Fruit fly (Drosophila melanogaster) whole organism, embryonic: ENCODE measurements around the gene CG43680.

ENCODE experiments used
- Adf1 ChIP-seq: fragments of 200-800 bp; sonication (Bioruptor generic); IDR thresholded peaks from 2 replicates; pipeline ENCODE4 v1.3.6; 2022; ENCODE audit warnings: missing biosample characterization, missing genetic modification characterization
- Asciz ChIP-seq: fragments of 200-800 bp; sonication (Bioruptor generic); optimal IDR thresholded peaks from 2 replicates; lab custom pipeline; 2017; ENCODE audit warnings: missing biosample characterization, mild to moderate bottlenecking, missing genetic modification characterization, missing genetic modification reagents
- BEAF-32 ChIP-seq: fragments of 200-800 bp; sonication (Bioruptor generic); optimal IDR thresholded peaks from 3 replicates; lab custom pipeline; 2017; ENCODE audit warnings: missing biosample characterization, missing genetic modification characterization, mild to moderate bottlenecking, moderate library complexity, missing genetic modification reagents
- CG1024 ChIP-seq: fragments of 200-800 bp; sonication (Bioruptor generic); IDR thresholded peaks from 2 replicates; pipeline ENCODE4 v1.3.6; 2022; ENCODE audit warnings: missing biosample characterization, missing genetic modification characterization
- CG10654 ChIP-seq: fragments of 200-800 bp; sonication (Bioruptor generic); optimal IDR thresholded peaks from 2 replicates; lab custom pipeline; 2016; ENCODE audit warnings: missing biosample characterization, missing genetic modification characterization
- CG12236 ChIP-seq: fragments of 200-800 bp; sonication (Bioruptor generic); optimal IDR thresholded peaks from 2 replicates; lab custom pipeline; 2016; ENCODE audit warnings: missing biosample characterization, missing genetic modification characterization
- CG12942 ChIP-seq: fragments of 200-800 bp; sonication (Bioruptor generic); optimal IDR thresholded peaks from 3 replicates; lab custom pipeline; 2016; ENCODE audit warnings: missing biosample characterization, missing genetic modification characterization
- CG13624 ChIP-seq: fragments of 200-800 bp; sonication (Bioruptor generic); optimal IDR thresholded peaks from 2 replicates; lab custom pipeline; 2016; ENCODE audit warnings: missing biosample characterization, missing genetic modification characterization
- CG13775 ChIP-seq: fragments of 200-800 bp; sonication (Bioruptor generic); optimal IDR thresholded peaks from 3 replicates; lab custom pipeline; 2017; ENCODE audit warnings: missing biosample characterization, mild to moderate bottlenecking, missing genetic modification characterization
- CG14710 ChIP-seq: fragments of 200-800 bp; sonication (Bioruptor generic); optimal IDR thresholded peaks from 3 replicates; lab custom pipeline; 2019; ENCODE audit warnings: missing biosample characterization, mild to moderate bottlenecking, missing genetic modification characterization, moderate library complexity
- CG15514 ChIP-seq: fragments of 200-800 bp; sonication (Bioruptor generic); optimal IDR thresholded peaks from 3 replicates; lab custom pipeline; 2017; ENCODE audit warnings: missing biosample characterization, missing genetic modification characterization, mild to moderate bottlenecking, moderate library complexity, missing genetic modification reagents
- CG16779 ChIP-seq: fragments of 200-800 bp; sonication (Bioruptor generic); IDR thresholded peaks from 2 replicates; pipeline ENCODE4 v1.3.6; 2022; ENCODE audit warnings: missing biosample characterization, missing genetic modification characterization
- CG16813 ChIP-seq: fragments of 200-800 bp; sonication (Bioruptor generic); IDR thresholded peaks from 3 replicates; pipeline ENCODE4 v1.3.6; 2022; ENCODE audit warnings: missing biosample characterization, missing genetic modification characterization; ENCODE audit not compliant: partially characterized antibody
- CG17361 ChIP-seq: fragments of 200-800 bp; sonication (Bioruptor generic); IDR thresholded peaks from 3 replicates; pipeline ENCODE4 v1.3.6; 2022; ENCODE audit warnings: missing biosample characterization, missing genetic modification characterization
- CG18599 ChIP-seq: fragments of 200-800 bp; sonication (Bioruptor generic); optimal IDR thresholded peaks from 3 replicates; lab custom pipeline; 2017; ENCODE audit warnings: missing biosample characterization, missing genetic modification characterization, mild to moderate bottlenecking, moderate library complexity, missing genetic modification reagents
- CG2116 ChIP-seq: fragments of 200-800 bp; sonication (Bioruptor generic); optimal IDR thresholded peaks from 3 replicates; lab custom pipeline; 2018; ENCODE audit warnings: missing biosample characterization, mild to moderate bottlenecking, missing genetic modification characterization
- CG31441 ChIP-seq: fragments of 200-800 bp; sonication (Bioruptor generic); IDR thresholded peaks from 2 replicates; pipeline ENCODE4 v1.3.6; 2022; ENCODE audit warnings: missing biosample characterization, missing genetic modification characterization
- CG3995 ChIP-seq: fragments of 200-800 bp; sonication (Bioruptor generic); optimal IDR thresholded peaks from 3 replicates; lab custom pipeline; 2016; ENCODE audit warnings: missing biosample characterization, missing genetic modification characterization
- CG7357 ChIP-seq: fragments of 200-800 bp; sonication (Bioruptor generic); IDR thresholded peaks from 3 replicates; pipeline ENCODE4 v1.3.6; 2022; ENCODE audit warnings: missing biosample characterization, missing genetic modification characterization
- CG7556 ChIP-seq: fragments of 200-800 bp; sonication (Bioruptor generic); optimal IDR thresholded peaks from 2 replicates; lab custom pipeline; 2017; ENCODE audit warnings: missing biosample characterization, mild to moderate bottlenecking, missing genetic modification characterization
- CG8478 ChIP-seq: fragments of >200 bp; optimal IDR thresholded peaks from 2 replicates; lab custom pipeline; 2018
- CG8944 ChIP-seq: fragments of 200-800 bp; sonication (Bioruptor generic); optimal IDR thresholded peaks from 3 replicates; lab custom pipeline; 2016; ENCODE audit warnings: missing biosample characterization, missing genetic modification characterization
- CG9609 ChIP-seq: fragments of 200-800 bp; sonication (Bioruptor generic); optimal IDR thresholded peaks from 3 replicates; lab custom pipeline; 2016; ENCODE audit warnings: missing biosample characterization, missing genetic modification characterization
- CG9876 ChIP-seq: fragments of 200-800 bp; sonication (Bioruptor generic); optimal IDR thresholded peaks from 2 replicates; lab custom pipeline; 2016; ENCODE audit warnings: missing biosample characterization, missing genetic modification characterization
- CoRest ChIP-seq: fragments of 200-800 bp; sonication (Bioruptor generic); optimal IDR thresholded peaks from 3 replicates; lab custom pipeline; 2018; ENCODE audit warnings: missing biosample characterization, mild to moderate bottlenecking, missing genetic modification characterization, moderate library complexity
- Dref ChIP-seq: fragments of 200-800 bp; sonication (Bioruptor generic); IDR thresholded peaks from 2 replicates; pipeline ENCODE4 v1.3.6; 2022; ENCODE audit warnings: missing biosample characterization, missing genetic modification characterization
- Hr51 ChIP-seq, 2 experiments: fragments of 200-800 bp; sonication (Bioruptor generic); optimal IDR thresholded peaks; 2 replicates in 1 of 2; 3 replicates in 1 of 2; lab custom pipeline; 2016 to 2018; ENCODE audit warnings: missing biosample characterization in 2 of 2, missing genetic modification characterization in 2 of 2, mild to moderate bottlenecking in 1 of 2, moderate library complexity in 1 of 2
- MBD-R2 ChIP-seq: fragments of 200-800 bp; sonication (Bioruptor generic); IDR thresholded peaks from 2 replicates; pipeline ENCODE4 v1.3.6; 2022; ENCODE audit warnings: missing biosample characterization, missing genetic modification characterization
- Meics ChIP-seq: fragments of 200-800 bp; sonication (Bioruptor generic); optimal IDR thresholded peaks from 2 replicates; lab custom pipeline; 2017; ENCODE audit warnings: missing biosample characterization, mild to moderate bottlenecking, missing genetic modification characterization
- Myb ChIP-seq: fragments of 200-800 bp; sonication (Bioruptor generic); optimal IDR thresholded peaks from 2 replicates; lab custom pipeline; 2016; ENCODE audit warnings: missing biosample characterization, missing genetic modification characterization
- Ssrp ChIP-seq: fragments of 200-800 bp; sonication (Bioruptor generic); optimal IDR thresholded peaks from 2 replicates; lab custom pipeline; 2018; ENCODE audit warnings: missing biosample characterization, mild to moderate bottlenecking, missing genetic modification characterization, moderate library complexity
- Vsx1 ChIP-seq: fragments of 200-800 bp; sonication (Bioruptor generic); optimal IDR thresholded peaks from 2 replicates; lab custom pipeline; 2017; ENCODE audit warnings: missing biosample characterization, mild to moderate bottlenecking, missing genetic modification characterization, missing genetic modification reagents
- amos ChIP-seq: fragments of 200-800 bp; sonication (Bioruptor generic); IDR thresholded peaks from 2 replicates; pipeline ENCODE4 v1.3.6; 2022; ENCODE audit warnings: missing biosample characterization, missing genetic modification characterization; ENCODE audit not compliant: partially characterized antibody
- bowl ChIP-seq: fragments of 200-800 bp; sonication (Bioruptor generic); IDR thresholded peaks from 2 replicates; pipeline ENCODE4 v1.3.6; 2022; ENCODE audit warnings: missing biosample characterization, missing genetic modification characterization
- bsh ChIP-seq, 2 experiments: fragments of 200-800 bp; sonication (Bioruptor generic); optimal IDR thresholded peaks; 2 replicates each; lab custom pipeline; 2017 to 2018; ENCODE audit warnings: mild to moderate bottlenecking in 2 of 2, missing biosample characterization in 2 of 2, missing genetic modification characterization in 2 of 2, moderate library complexity in 1 of 2
- ci ChIP-seq: fragments of 200-800 bp; sonication (Bioruptor generic); IDR thresholded peaks from 3 replicates; pipeline ENCODE4 v1.3.6; 2022; ENCODE audit warnings: missing biosample characterization, missing genetic modification characterization
- corto ChIP-seq: fragments of 200-800 bp; sonication (Bioruptor generic); optimal IDR thresholded peaks from 2 replicates; lab custom pipeline; 2016; ENCODE audit warnings: missing biosample characterization, mild to moderate bottlenecking, missing genetic modification characterization, moderate library complexity
- gcm2 ChIP-seq: fragments of 200-800 bp; sonication (Bioruptor generic); optimal IDR thresholded peaks from 2 replicates; lab custom pipeline; 2016; ENCODE audit warnings: missing biosample characterization, missing genetic modification characterization
- hbn ChIP-seq: fragments of 200-800 bp; sonication (Bioruptor generic); IDR thresholded peaks from 2 replicates; pipeline ENCODE4 v1.3.6; 2022; ENCODE audit warnings: missing biosample characterization, missing genetic modification characterization; ENCODE audit not compliant: partially characterized antibody
- inv ChIP-seq: fragments of 200-800 bp; sonication (Bioruptor generic); IDR thresholded peaks from 2 replicates; pipeline ENCODE4 v1.3.6; 2022; ENCODE audit warnings: missing biosample characterization, missing genetic modification characterization; ENCODE audit not compliant: partially characterized antibody
- lab ChIP-seq: fragments of 200-800 bp; sonication (Bioruptor generic); optimal IDR thresholded peaks from 3 replicates; lab custom pipeline; 2017; ENCODE audit warnings: missing biosample characterization, missing genetic modification characterization, mild to moderate bottlenecking, moderate library complexity, missing genetic modification reagents
- pzg ChIP-seq: fragments of 200-800 bp; sonication (Bioruptor generic); optimal IDR thresholded peaks from 3 replicates; lab custom pipeline; 2018; ENCODE audit warnings: missing biosample characterization, mild to moderate bottlenecking, missing genetic modification characterization, moderate library complexity
- repo ChIP-seq: fragments of 200-800 bp; sonication (Bioruptor generic); optimal IDR thresholded peaks from 2 replicates; lab custom pipeline; 2016; ENCODE audit warnings: missing biosample characterization, missing genetic modification characterization
- seq ChIP-seq: fragments of 200-800 bp; sonication (Bioruptor generic); IDR thresholded peaks from 2 replicates; pipeline ENCODE4 v1.3.6; 2022; ENCODE audit warnings: missing biosample characterization, missing genetic modification characterization
- sna ChIP-seq: fragments of 200-800 bp; sonication (Bioruptor generic); IDR thresholded peaks from 2 replicates; pipeline ENCODE4 v1.3.6; 2022; ENCODE audit warnings: missing biosample characterization, missing genetic modification characterization; ENCODE audit not compliant: partially characterized antibody
- tll ChIP-seq, 2 experiments: fragments of 200-800 bp in 1 of 2; fragments of >200 bp in 1 of 2; sonication (Bioruptor generic) in 1 of 2; optimal IDR thresholded peaks; 2 replicates each; lab custom pipeline; 2017 to 2019; ENCODE audit warnings: missing biosample characterization in 2 of 2, missing genetic modification characterization in 2 of 2, mild to moderate bottlenecking in 1 of 2, moderate library complexity in 1 of 2
- twi ChIP-seq: fragments of 200-800 bp; optimal IDR thresholded peaks from 2 replicates; lab custom pipeline; 2019; ENCODE audit warnings: missing biosample characterization, mild to moderate bottlenecking, missing genetic modification characterization, moderate library complexity
- unpg ChIP-seq: fragments of 200-800 bp; sonication (Bioruptor generic); optimal IDR thresholded peaks from 3 replicates; lab custom pipeline; 2018; ENCODE audit warnings: missing biosample characterization, mild to moderate bottlenecking, missing genetic modification characterization, moderate library complexity
- yki ChIP-seq: fragments of >200 bp; optimal IDR thresholded peaks from 3 replicates; lab custom pipeline; 2018

The CG43680 gene

dm6 chr3L:15094589-15095288, 41.6 kb upstream of the CG43680 start, which contains the start of the genes sstn, Plp and GlyRS (continued):
- TF ChIP-seq Hr51 (GFP tag; optimal IDR thresholded peaks at IDR 0.05; lab: Kevin White, UChicago) (peak in 1 of 2 experiments; percentile 30), corto (GFP tag; lab: Kevin White, UChicago) (peak; percentile 18), CoRest (tag; lab: Kevin White, UChicago) (peak; percentile 67), CG7357 (GFP tag; lab: Robert Waterston, UW) (no peak), Myb (GFP tag; lab: Kevin White, UChicago) (no peak), Asciz (GFP tag; lab: Kevin White, UChicago) (peak; percentile 23), CG12236 (GFP tag; lab: Kevin White, UChicago) (no peak), CG31441 (GFP tag; lab: Robert Waterston, UW) (peak; percentile 85), Meics (GFP tag; lab: Kevin White, UChicago) (peak; percentile 46), CG16779 (GFP tag; lab: Robert Waterston, UW) (no peak), CG3995 (peak; percentile 98), Ssrp (tag; lab: Kevin White, UChicago) (peak; percentile 12), CG8478 (lab: Kevin White, UChicago) (no peak), bowl (GFP tag; lab: Robert Waterston, UW) (no peak), CG8944 (GFP tag; lab: Kevin White, UChicago) (no peak), MBD-R2 (GFP tag; lab: Robert Waterston, UW) (peak; percentile 47; the same call in 1 of the 2 replicates), BEAF-32 (GFP tag; lab: Kevin White, UChicago) (peak; percentile 70), CG13775 (GFP tag; lab: Kevin White, UChicago) (peak; percentile 42), CG2116 (GFP tag; lab: Kevin White, UChicago) (peak; percentile 58), gcm2 (no peak), CG14710 (peak; percentile 68), tll (GFP tag; optimal IDR thresholded peaks at IDR 0.05; lab: Kevin White, UChicago) (peak in 1 of 2 experiments; percentile 13), Dref (peak; percentile 71), Vsx1 (no peak), CG18599 (GFP tag; lab: Kevin White, UChicago) (peak; percentile 59), inv (GFP tag; lab: Robert Waterston, UW) (peak; percentile 49), repo (GFP tag; lab: Kevin White, UChicago) (no peak), CG10654 (GFP tag; lab: Kevin White, UChicago) (peak; percentile 29), CG9609 (no peak), hbn (GFP tag; lab: Robert Waterston, UW) (peak; percentile 43; the same call in 1 of the 2 replicates), bsh (GFP tag; optimal IDR thresholded peaks at IDR 0.05; lab: Kevin White, UChicago) (peak in 1 of 2 experiments; percentile 19), pzg (GFP tag; lab: Kevin White, UChicago) (peak; percentile 51), unpg (GFP tag; lab: Kevin White, UChicago) (peak; percentile 8), CG12942 (GFP tag; lab: Kevin White, UChicago) (no peak), amos (GFP tag; lab: Robert Waterston, UW) (peak; percentile 61), sna (GFP tag; lab: Robert Waterston, UW) (peak; percentile 39), twi (tag; lab: Kevin White, UChicago) (peak; percentile 26), CG7556 (GFP tag; lab: Kevin White, UChicago) (peak; percentile 51), CG16813 (GFP tag; lab: Robert Waterston, UW) (no peak), lab (GFP tag; lab: Kevin White, UChicago) (peak; percentile 66), CG13624 (no peak), CG17361 (GFP tag; lab: Robert Waterston, UW) (peak; percentile 78), CG1024 (GFP tag; lab: Robert Waterston, UW) (no peak), Adf1 (GFP tag; lab: Robert Waterston, UW) (peak; percentile 13; the same call in 1 of the 2 replicates), seq (no peak), ci (peak; percentile 55; the same call in 1 of the 3 replicates), CG9876 (GFP tag; lab: Kevin White, UChicago) (no peak), CG15514 (GFP tag; lab: Kevin White, UChicago) (peak; percentile 40), yki (lab: Kevin White, UChicago) (no peak)
